Worm (Caenorhabditis elegans) whole organism, L2 larva: ENCODE measurements around the gene ddx-15.

Experiments
- R02D3.7 ChIP-seq: fragments of 150-350 bp; optimal IDR thresholded peaks from 2 replicates; lab custom pipeline; 2014; ENCODE audit warnings: missing biosample characterization, missing genetic modification characterization
- Y55F3AM.14 ChIP-seq: fragments of 200-800 bp; sonication (Bioruptor generic); optimal IDR thresholded peaks from 2 replicates; lab custom pipeline; 2018; ENCODE audit warnings: mild to moderate bottlenecking, missing genetic modification characterization, missing compliant biosample characterization
- ama-1 ChIP-seq: fragments of 150-350 bp; optimal IDR thresholded peaks from 2 replicates; lab custom pipeline; 2018; ENCODE audit warnings: inconsistent platforms
- dmd-4 ChIP-seq: sonication (generic microtip); optimal IDR thresholded peaks from 2 replicates; lab custom pipeline; 2017; ENCODE audit warnings: missing biosample characterization, missing genetic modification characterization
- egl-27 ChIP-seq: sonication (generic microtip); optimal IDR thresholded peaks from 3 replicates; lab custom pipeline; 2017; ENCODE audit warnings: missing biosample characterization, missing genetic modification reagents, missing genetic modification characterization
- lsy-2 ChIP-seq, 2 experiments: fragments of 150-350 bp in 1 of 2; sonication (generic microtip) in 1 of 2; optimal IDR thresholded peaks; 2 replicates each; lab custom pipeline; 2014 to 2017; ENCODE audit warnings: missing biosample characterization in 2 of 2, missing genetic modification characterization in 2 of 2
- mdl-1 ChIP-seq, 2 experiments: fragments of 150-350 bp in 1 of 2; sonication (generic microtip) in 1 of 2; optimal IDR thresholded peaks; 2 replicates each; lab custom pipeline; 2017; ENCODE audit warnings: missing biosample characterization in 2 of 2, missing genetic modification characterization in 2 of 2
- nhr-10 ChIP-seq: sonication (generic microtip); optimal IDR thresholded peaks from 2 replicates; lab custom pipeline; 2017; ENCODE audit warnings: missing biosample characterization, missing genetic modification characterization
- nhr-77 ChIP-seq: fragments of 150-350 bp; optimal IDR thresholded peaks from 2 replicates; lab custom pipeline; 2014; ENCODE audit warnings: missing biosample characterization, missing genetic modification characterization
- skn-1 ChIP-seq: sonication (generic microtip); optimal IDR thresholded peaks from 2 replicates; lab custom pipeline; 2017; ENCODE audit warnings: missing biosample characterization, missing genetic modification characterization
- sma-3 ChIP-seq: sonication (generic microtip); optimal IDR thresholded peaks from 2 replicates; lab custom pipeline; 2016; ENCODE audit warnings: missing genetic modification reagents, missing genetic modification characterization, missing compliant biosample characterization
- unc-39 ChIP-seq: fragments of 150-350 bp; optimal IDR thresholded peaks from 2 replicates; lab custom pipeline; 2014; ENCODE audit warnings: missing biosample characterization, missing genetic modification characterization
- unc-62 ChIP-seq: fragments of 150-350 bp; optimal IDR thresholded peaks from 2 replicates; lab custom pipeline; 2014; ENCODE audit warnings: missing biosample characterization, missing genetic modification reagents, missing genetic modification characterization
- ztf-4 ChIP-seq: fragments of 150-350 bp; optimal IDR thresholded peaks from 2 replicates; lab custom pipeline; 2014; ENCODE audit warnings: missing biosample characterization, missing genetic modification characterization

ce11 chrIII:5581049-5581448, 10.5 kb downstream of the ddx-15 start, which contains the start of gene F56D2.5:
- no peak for TF ChIP-seq skn-1 (tag; lab: Kevin White, UChicago)
- TF ChIP-seq Y55F3AM.14 = no peak
- no peak for TF ChIP-seq unc-62 (GFP tag; lab: Kevin White, UChicago)
- TF ChIP-seq nhr-77 (tag; lab: Kevin White, UChicago) = no peak
- TF ChIP-seq mdl-1 (tag; optimal IDR thresholded peaks at IDR 0.05; lab: Kevin White, UChicago) = no peak
- no peak for TF ChIP-seq dmd-4
- no peak for TF ChIP-seq unc-39 (tag; lab: Kevin White, UChicago)
- no peak for TF ChIP-seq egl-27 (tag; lab: Kevin White, UChicago)
- no peak for TF ChIP-seq R02D3.7 (tag; lab: Kevin White, UChicago)
- no peak for TF ChIP-seq nhr-10
- TF ChIP-seq ama-1 = no peak
- no peak for TF ChIP-seq sma-3 (GFP tag; lab: Kevin White, UChicago)
- TF ChIP-seq lsy-2 (tag; optimal IDR thresholded peaks at IDR 0.05; lab: Kevin White, UChicago) = no peak
- no peak for TF ChIP-seq ztf-4 (tag; lab: Kevin White, UChicago)
